Worm (Caenorhabditis elegans) whole organism, L1 larva: ENCODE results near the gene col-84.

Experiments used
- ama-1 ChIP-seq: fragments of 150-350 bp; optimal IDR thresholded peaks from 2 replicates; lab custom pipeline; 2014
- ceh-90 ChIP-seq: sonication (generic microtip); optimal IDR thresholded peaks from 2 replicates; lab custom pipeline; 2016; ENCODE audit warnings: missing genetic modification characterization, missing compliant biosample characterization
- egl-27 ChIP-seq, 2 experiments: fragments of 150-350 bp in 1 of 2; sonication (generic microtip); optimal IDR thresholded peaks; 3 replicates each; lab custom pipeline; 2017 to 2018; ENCODE audit warnings: missing biosample characterization in 2 of 2, missing genetic modification characterization in 2 of 2, missing genetic modification reagents in 2 of 2
- lin-13 ChIP-seq: fragments of 150-350 bp; optimal IDR thresholded peaks from 2 replicates; lab custom pipeline; 2014; ENCODE audit warnings: missing biosample characterization, missing genetic modification reagents, missing genetic modification characterization
- nhr-11 ChIP-seq: fragments of 150-350 bp; optimal IDR thresholded peaks from 2 replicates; lab custom pipeline; 2014; ENCODE audit warnings: missing biosample characterization, missing genetic modification characterization
- nhr-19 ChIP-seq: fragments of 200-800 bp; sonication (Bioruptor generic); conservative IDR thresholded peaks from 2 replicates; pipeline ENCODE4 v1.3.6; 2022; ENCODE audit warnings: missing genetic modification characterization, missing compliant biosample characterization
- nhr-77 ChIP-seq: fragments of 150-350 bp; optimal IDR thresholded peaks from 2 replicates; lab custom pipeline; 2014; ENCODE audit warnings: missing biosample characterization, missing genetic modification characterization
- skn-1 ChIP-seq: fragments of 150-350 bp; optimal IDR thresholded peaks from 2 replicates; lab custom pipeline; 2014; ENCODE audit warnings: missing biosample characterization, missing genetic modification characterization
- sox-4 ChIP-seq: sonication (generic microtip); optimal IDR thresholded peaks from 2 replicates; lab custom pipeline; 2016; ENCODE audit warnings: missing genetic modification characterization, missing compliant biosample characterization
- sptf-1 ChIP-seq: fragments of 150-350 bp; optimal IDR thresholded peaks from 2 replicates; lab custom pipeline; 2014; ENCODE audit warnings: missing biosample characterization, missing genetic modification characterization
- vab-15 ChIP-seq: sonication (generic microtip); optimal IDR thresholded peaks from 2 replicates; lab custom pipeline; 2017; ENCODE audit warnings: missing genotype, mild to moderate bottlenecking, missing genetic modification characterization, missing compliant biosample characterization

DNA sequence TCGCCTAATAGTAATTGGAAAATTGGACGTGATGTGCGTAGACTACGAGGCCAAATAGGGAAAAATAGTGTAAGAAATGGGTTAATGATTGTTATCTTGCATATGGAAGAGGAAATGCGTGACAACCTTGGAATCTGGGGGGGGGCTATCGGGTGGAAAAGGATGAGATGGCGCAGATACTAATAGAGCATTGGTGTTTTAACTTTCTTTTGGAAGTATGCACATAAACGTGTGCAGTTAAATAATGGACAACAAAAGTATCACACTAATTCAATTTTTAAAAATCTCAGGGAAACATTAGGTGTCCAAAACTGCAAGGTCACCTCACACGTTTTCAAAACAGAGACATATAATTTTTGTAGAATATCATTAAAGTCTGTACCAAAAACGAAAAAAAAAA is 48.5 kb upstream of the col-84 start, which contains the start of gene Y6D1A.2:
- TF ChIP-seq sox-4 (tag; lab: Kevin White, UChicago) (no peak), ceh-90 (tag; lab: Kevin White, UChicago) (no peak), egl-27 (tag; optimal IDR thresholded peaks at IDR 0.05; lab: Kevin White, UChicago) (no peak), lin-13 (GFP tag; lab: Kevin White, UChicago) (no peak), vab-15 (tag; lab: Kevin White, UChicago) (no peak), nhr-11 (tag; lab: Kevin White, UChicago) (no peak), nhr-19 (no peak), skn-1 (tag; lab: Kevin White, UChicago) (no peak), sptf-1 (tag; lab: Kevin White, UChicago) (no peak), ama-1 (lab: Kevin White, UChicago) (no peak), nhr-77 (no peak)
